Fruit fly (Drosophila melanogaster): ENCODE results near the gene CG14989.

- TF ChIP-seq ttk (optimal IDR thresholded peaks at IDR 0.05) (no peak), Myc (optimal IDR thresholded peaks at IDR 0.05) (no peak)
Measured at dm6 chr3L:4088694-4089190, 1.4 kb downstream of the CG14989 start, which contains the start of gene Gad1.
